Fruit fly (Drosophila melanogaster): Measurements from ENCODE around the gene hng2.

DNA sequence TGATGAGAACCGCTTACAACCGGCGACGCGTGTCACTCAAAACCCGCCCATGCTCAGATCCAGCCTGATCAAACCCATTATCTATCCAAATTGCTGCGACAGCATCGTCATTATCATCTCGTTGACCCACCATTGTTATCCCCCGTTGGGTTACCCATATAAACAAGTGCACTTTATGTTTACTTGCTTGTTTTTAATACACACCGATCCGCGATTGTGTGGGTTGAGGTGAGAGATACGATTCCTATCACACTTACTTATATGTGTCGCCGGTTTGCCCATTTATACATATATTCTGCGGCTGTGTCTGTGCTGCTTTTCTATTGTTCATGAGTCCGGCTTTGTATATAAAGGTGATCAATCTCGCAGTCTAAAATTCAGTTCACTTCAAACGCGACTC lies 15.5 kb downstream of the hng2 start, which contains the start of gene CG8369:
- TF ChIP-seq insv (optimal IDR thresholded peaks at IDR 0.05) = no peak
- TF ChIP-seq psq (optimal IDR thresholded peaks at IDR 0.05) = no peak
- TF ChIP-seq Sin3A (optimal IDR thresholded peaks at IDR 0.05) = no peak

All from Kc167 (cell line).